Fruit fly (Drosophila melanogaster) whole organism, embryonic: Measurements from ENCODE around the gene Paics.
A peak's percentile ranks its signal among the peaks of the same experiment; 100 is the strongest.

Experiments
- Antp ChIP-seq: fragments of 200-800 bp; sonication (Bioruptor generic); optimal IDR thresholded peaks from 3 replicates; lab custom pipeline; 2016; ENCODE audit warnings: missing biosample characterization, missing genetic modification characterization
- Blimp-1 ChIP-seq: fragments of 200-800 bp; sonication (Bioruptor generic); optimal IDR thresholded peaks from 3 replicates; lab custom pipeline; 2018; ENCODE audit warnings: missing biosample characterization, missing genetic modification characterization, mild to moderate bottlenecking, moderate library complexity, missing genetic modification reagents
- CG11456 ChIP-seq: fragments of 200-800 bp; sonication (Bioruptor generic); IDR thresholded peaks from 3 replicates; pipeline ENCODE4 v1.3.6; 2022; ENCODE audit warnings: missing biosample characterization, missing genetic modification characterization
- CG11560 ChIP-seq: fragments of 200-800 bp; sonication (Bioruptor generic); IDR thresholded peaks from 3 replicates; pipeline ENCODE4 v1.3.6; 2022; ENCODE audit warnings: missing biosample characterization, missing genetic modification characterization
- CG12744 ChIP-seq: fragments of 200-800 bp; sonication (Bioruptor generic); optimal IDR thresholded peaks from 2 replicates; lab custom pipeline; 2016; ENCODE audit warnings: missing biosample characterization, missing genetic modification characterization
- CG13123 ChIP-seq: fragments of 200-800 bp; sonication (Bioruptor generic); optimal IDR thresholded peaks from 2 replicates; lab custom pipeline; 2016; ENCODE audit warnings: missing biosample characterization, missing genetic modification characterization
- CG13424 ChIP-seq: fragments of 200-800 bp; sonication (Bioruptor generic); optimal IDR thresholded peaks from 2 replicates; lab custom pipeline; 2019; ENCODE audit warnings: missing biosample characterization, mild to moderate bottlenecking, missing genetic modification characterization, moderate library complexity
- CG14050 ChIP-seq: fragments of 200-800 bp; sonication (Bioruptor generic); IDR thresholded peaks from 3 replicates; pipeline ENCODE4 v1.3.6; 2022; ENCODE audit warnings: missing biosample characterization, missing genetic modification characterization
- CG17385 ChIP-seq: fragments of 200-800 bp; sonication (Bioruptor generic); optimal IDR thresholded peaks from 3 replicates; lab custom pipeline; 2018; ENCODE audit warnings: missing biosample characterization, mild to moderate bottlenecking, missing genetic modification characterization
- CG18476 ChIP-seq: fragments of 200-800 bp; sonication (Bioruptor generic); optimal IDR thresholded peaks from 2 replicates; lab custom pipeline; 2016; ENCODE audit warnings: missing biosample characterization, mild to moderate bottlenecking, missing genetic modification characterization
- CG2129 ChIP-seq: fragments of 200-800 bp; sonication (Bioruptor generic); IDR thresholded peaks from 2 replicates; pipeline ENCODE4 v1.3.6; 2022; ENCODE audit warnings: missing biosample characterization, missing genetic modification characterization; ENCODE audit not compliant: partially characterized antibody
- CG31224 ChIP-seq: fragments of 200-800 bp; sonication (Bioruptor generic); IDR thresholded peaks from 2 replicates; pipeline ENCODE4 v1.3.6; 2022; ENCODE audit warnings: missing biosample characterization, missing genetic modification characterization
- CG3407 ChIP-seq: fragments of 200-800 bp; sonication (Bioruptor generic); optimal IDR thresholded peaks from 2 replicates; lab custom pipeline; 2018; ENCODE audit warnings: missing biosample characterization, mild to moderate bottlenecking, missing genetic modification characterization
- CG3726 ChIP-seq: fragments of 200-800 bp; sonication (Bioruptor generic); IDR thresholded peaks from 3 replicates; pipeline ENCODE4, ENCODE4 v1.3.6; 2022; ENCODE audit warnings: missing biosample characterization, missing genetic modification characterization
- CG4282 ChIP-seq: fragments of 200-800 bp; sonication (Bioruptor generic); optimal IDR thresholded peaks from 2 replicates; lab custom pipeline; 2016; ENCODE audit warnings: missing biosample characterization, missing genetic modification characterization
- CG7372 ChIP-seq: fragments of 200-800 bp; sonication (Bioruptor generic); IDR thresholded peaks from 2 replicates; pipeline ENCODE4 v1.3.6; 2022; ENCODE audit warnings: missing biosample characterization, missing genetic modification characterization
- CG7745 ChIP-seq: fragments of 200-800 bp; sonication (Bioruptor generic); optimal IDR thresholded peaks from 2 replicates; lab custom pipeline; 2018; ENCODE audit warnings: missing biosample characterization, mild to moderate bottlenecking, missing genetic modification characterization, moderate library complexity
- CG8359 ChIP-seq: fragments of 200-800 bp; sonication (Bioruptor generic); optimal IDR thresholded peaks from 2 replicates; lab custom pipeline; 2017; ENCODE audit warnings: missing biosample characterization, mild to moderate bottlenecking, missing genetic modification characterization, borderline replicate concordance
- CG9727 ChIP-seq: fragments of 200-800 bp; sonication (Bioruptor generic); optimal IDR thresholded peaks from 3 replicates; lab custom pipeline; 2017; ENCODE audit warnings: missing biosample characterization, mild to moderate bottlenecking, missing genetic modification characterization
- Gug ChIP-seq: fragments of 200-800 bp; sonication (Bioruptor generic); IDR thresholded peaks from 4 replicates; pipeline ENCODE4 v1.3.6; 2022; ENCODE audit warnings: missing biosample characterization, missing genetic modification characterization
- H15 ChIP-seq: fragments of 200-800 bp; sonication (Bioruptor generic); IDR thresholded peaks from 3 replicates; pipeline ENCODE4 v1.3.6; 2022; ENCODE audit warnings: missing biosample characterization, missing genetic modification characterization
- HLH4C ChIP-seq: fragments of 200-800 bp; sonication (Bioruptor generic); IDR thresholded peaks from 3 replicates; pipeline ENCODE4 v1.3.6; 2022; ENCODE audit warnings: missing biosample characterization, missing genetic modification characterization; ENCODE audit not compliant: partially characterized antibody
- Hmr ChIP-seq: fragments of 200-800 bp; sonication (Bioruptor generic); optimal IDR thresholded peaks from 3 replicates; lab custom pipeline; 2017; ENCODE audit warnings: mild to moderate bottlenecking, missing biosample characterization, missing genetic modification reagents, missing genetic modification characterization
- Hr3 ChIP-seq: fragments of 200-800 bp; sonication (Bioruptor generic); optimal IDR thresholded peaks from 3 replicates; lab custom pipeline; 2016; ENCODE audit warnings: missing biosample characterization, missing genetic modification characterization
- MTF-1 ChIP-seq: fragments of 200-800 bp; sonication (Bioruptor generic); optimal IDR thresholded peaks from 2 replicates; lab custom pipeline; 2018; ENCODE audit warnings: missing biosample characterization, mild to moderate bottlenecking, missing genetic modification characterization, borderline replicate concordance
- Max ChIP-seq: fragments of 200-800 bp; sonication (Bioruptor generic); optimal IDR thresholded peaks from 2 replicates; lab custom pipeline; 2016; ENCODE audit warnings: missing biosample characterization, mild to moderate bottlenecking, missing genetic modification characterization
- Nf-YC ChIP-seq: fragments of 200-800 bp; optimal IDR thresholded peaks from 3 replicates; lab custom pipeline; 2019; ENCODE audit warnings: missing biosample characterization, mild to moderate bottlenecking, missing genetic modification characterization, moderate library complexity
- PHDP ChIP-seq: fragments of 200-800 bp; sonication (Bioruptor generic); optimal IDR thresholded peaks from 3 replicates; lab custom pipeline; 2018; ENCODE audit warnings: missing biosample characterization, mild to moderate bottlenecking, missing genetic modification characterization, moderate library complexity
- Side ChIP-seq: fragments of 200-800 bp; sonication (Bioruptor generic); optimal IDR thresholded peaks from 2 replicates; lab custom pipeline; 2016; ENCODE audit warnings: missing biosample characterization, missing genetic modification characterization
- Ssrp ChIP-seq: fragments of 200-800 bp; sonication (Bioruptor generic); optimal IDR thresholded peaks from 2 replicates; lab custom pipeline; 2018; ENCODE audit warnings: missing biosample characterization, mild to moderate bottlenecking, missing genetic modification characterization, moderate library complexity
- bbx ChIP-seq: fragments of 200-800 bp; sonication (Bioruptor generic); IDR thresholded peaks from 2 replicates; pipeline ENCODE4 v1.3.6; 2022; ENCODE audit warnings: missing biosample characterization, missing genetic modification characterization; ENCODE audit not compliant: partially characterized antibody
- caup ChIP-seq: fragments of 200-800 bp; sonication (Bioruptor generic); optimal IDR thresholded peaks from 3 replicates; lab custom pipeline; 2017; ENCODE audit warnings: missing biosample characterization, mild to moderate bottlenecking, missing genetic modification characterization, moderate library complexity; ENCODE audit not compliant: severe bottlenecking
- dysf ChIP-seq: fragments of 200-800 bp; sonication (Bioruptor generic); IDR thresholded peaks from 3 replicates; pipeline ENCODE4 v1.3.6; 2022; ENCODE audit warnings: missing biosample characterization, missing genetic modification characterization
- gt ChIP-seq: fragments of 200-800 bp; sonication (Bioruptor generic); IDR thresholded peaks from 2 replicates; pipeline ENCODE4 v1.3.6; 2022; ENCODE audit warnings: missing biosample characterization, missing genetic modification characterization
- hbn ChIP-seq: fragments of 200-800 bp; sonication (Bioruptor generic); IDR thresholded peaks from 2 replicates; pipeline ENCODE4 v1.3.6; 2022; ENCODE audit warnings: missing biosample characterization, missing genetic modification characterization; ENCODE audit not compliant: partially characterized antibody
- hth ChIP-seq: fragments of >200 bp; optimal IDR thresholded peaks from 2 replicates; lab custom pipeline; 2017; ENCODE audit warnings: inconsistent platforms
- kay ChIP-seq: fragments of 200-800 bp; sonication (Bioruptor generic); optimal IDR thresholded peaks from 2 replicates; lab custom pipeline; 2016; ENCODE audit warnings: missing biosample characterization, missing genetic modification characterization
- kni ChIP-seq: fragments of 200-800 bp; sonication (Bioruptor generic); optimal IDR thresholded peaks from 3 replicates; lab custom pipeline; 2017; ENCODE audit warnings: mild to moderate bottlenecking, missing biosample characterization, missing genetic modification reagents, missing genetic modification characterization
- nau ChIP-seq: fragments of 200-800 bp; sonication (Bioruptor generic); optimal IDR thresholded peaks from 3 replicates; lab custom pipeline; 2017; ENCODE audit warnings: missing biosample characterization, mild to moderate bottlenecking, missing genetic modification characterization, missing genetic modification reagents
- pb ChIP-seq: fragments of 200-800 bp; sonication (Bioruptor generic); optimal IDR thresholded peaks from 3 replicates; lab custom pipeline; 2016; ENCODE audit warnings: missing biosample characterization, missing genetic modification characterization
- pita ChIP-seq: fragments of 200-800 bp; sonication (Bioruptor generic); optimal IDR thresholded peaks from 2 replicates; lab custom pipeline; 2017; ENCODE audit warnings: missing biosample characterization, mild to moderate bottlenecking, missing genetic modification characterization
- salm ChIP-seq: fragments of 200-800 bp; sonication (Bioruptor generic); optimal IDR thresholded peaks from 2 replicates; lab custom pipeline; 2018; ENCODE audit warnings: missing biosample characterization, mild to moderate bottlenecking, missing genetic modification characterization
- schlank ChIP-seq: fragments of 200-800 bp; sonication (Bioruptor generic); optimal IDR thresholded peaks from 2 replicates; lab custom pipeline; 2018; ENCODE audit warnings: missing biosample characterization, mild to moderate bottlenecking, missing genetic modification characterization
- sob ChIP-seq: fragments of 200-800 bp; sonication (Bioruptor generic); IDR thresholded peaks from 2 replicates; pipeline ENCODE4 v1.3.6; 2022; ENCODE audit warnings: missing biosample characterization, missing genetic modification characterization
- sr ChIP-seq: fragments of 200-800 bp; sonication (Bioruptor generic); IDR thresholded peaks from 3 replicates; pipeline ENCODE4 v1.3.6; 2022; ENCODE audit warnings: missing biosample characterization, missing genetic modification characterization
- tio ChIP-seq: fragments of 200-800 bp; sonication (Bioruptor generic); optimal IDR thresholded peaks from 2 replicates; lab custom pipeline; 2017; ENCODE audit warnings: missing biosample characterization, missing genetic modification characterization, inconsistent platforms
- trem ChIP-seq: fragments of 200-800 bp; optimal IDR thresholded peaks from 3 replicates; lab custom pipeline; 2019; ENCODE audit warnings: missing biosample characterization, mild to moderate bottlenecking, missing genetic modification characterization, moderate library complexity
- twi ChIP-seq: fragments of 200-800 bp; optimal IDR thresholded peaks from 2 replicates; lab custom pipeline; 2019; ENCODE audit warnings: missing biosample characterization, mild to moderate bottlenecking, missing genetic modification characterization, moderate library complexity
- tx ChIP-seq: fragments of 200-800 bp; sonication (Bioruptor generic); optimal IDR thresholded peaks from 2 replicates; lab custom pipeline; 2016; ENCODE audit warnings: missing biosample characterization, missing genetic modification characterization
- wor ChIP-seq: fragments of 200-800 bp; sonication (Bioruptor generic); IDR thresholded peaks from 2 replicates; pipeline ENCODE4 v1.3.6; 2022; ENCODE audit warnings: missing biosample characterization, missing genetic modification characterization

The Paics gene

DNA sequence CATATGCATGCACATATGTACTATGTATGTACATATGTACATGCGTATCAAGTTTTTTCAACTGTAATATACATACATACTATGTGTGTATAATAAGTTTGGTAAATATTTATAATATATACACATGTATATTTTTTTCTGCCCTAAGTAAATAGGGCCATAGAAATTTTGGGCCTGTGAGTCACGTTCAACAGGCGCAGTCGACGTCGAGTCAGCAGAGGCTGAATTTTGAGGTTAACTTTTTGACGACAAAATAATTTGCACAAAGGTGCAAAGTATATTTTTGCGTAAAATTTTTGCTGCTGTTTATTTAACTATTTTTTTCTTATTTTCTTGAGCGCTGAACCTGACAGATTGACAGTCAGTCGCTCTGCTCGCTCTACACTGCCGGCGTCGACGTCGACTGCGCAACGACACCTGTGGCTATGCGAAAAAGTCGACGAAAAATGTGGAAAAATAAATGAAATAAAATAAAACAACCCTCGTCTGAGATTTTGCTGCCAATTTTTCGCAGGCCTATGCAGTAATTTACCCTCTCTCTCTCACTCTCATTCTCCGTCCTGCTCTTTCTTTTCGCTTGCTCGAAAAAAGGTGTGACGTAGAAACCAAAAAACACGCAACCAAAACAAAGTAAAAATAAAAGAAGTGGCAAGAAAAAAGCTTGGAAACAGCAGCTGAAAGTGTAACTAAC is 10.4 kb downstream of the Paics start (continued):
- no peak for TF ChIP-seq CG2129
- no peak for TF ChIP-seq CG13424
- no peak for TF ChIP-seq CG11456
- TF ChIP-seq twi (tag; lab: Kevin White, UChicago): no peak
- no peak for TF ChIP-seq hbn
- TF ChIP-seq CG13123 (GFP tag; lab: Kevin White, UChicago): no peak
- peak; percentile 0 for TF ChIP-seq kay (GFP tag; lab: Kevin White, UChicago)
- no peak for TF ChIP-seq Antp (GFP tag; lab: Kevin White, UChicago)
- no peak for TF ChIP-seq CG14050 (GFP tag; lab: Robert Waterston, UW)
- no peak for TF ChIP-seq CG4282 (GFP tag; lab: Kevin White, UChicago)
- no peak for TF ChIP-seq tx (GFP tag; lab: Kevin White, UChicago)
- TF ChIP-seq tio: no peak
- no peak for TF ChIP-seq H15
- no peak for TF ChIP-seq pita
- no peak for TF ChIP-seq kni
- no peak for TF ChIP-seq sr (GFP tag; lab: Robert Waterston, UW)
- no peak for TF ChIP-seq nau (GFP tag; lab: Kevin White, UChicago)
- no peak for TF ChIP-seq Side (GFP tag; lab: Kevin White, UChicago)
- no peak for TF ChIP-seq CG17385 (GFP tag; lab: Kevin White, UChicago)
- TF ChIP-seq Hr3 (GFP tag; lab: Kevin White, UChicago): no peak
- TF ChIP-seq salm (tag; lab: Kevin White, UChicago): no peak
- no peak for TF ChIP-seq CG8359
- no peak for TF ChIP-seq CG7372
- no peak for TF ChIP-seq Hmr
- no peak for TF ChIP-seq CG3726
- peak; percentile 6 for TF ChIP-seq Max (GFP tag; lab: Kevin White, UChicago)
- TF ChIP-seq Nf-YC (tag; lab: Kevin White, UChicago): no peak
- TF ChIP-seq HLH4C (GFP tag; lab: Robert Waterston, UW): no peak
- TF ChIP-seq Blimp-1 (GFP tag; lab: Kevin White, UChicago): no peak
- TF ChIP-seq dysf: no peak
- TF ChIP-seq MTF-1 (GFP tag; lab: Kevin White, UChicago): peak; percentile 4
- TF ChIP-seq Ssrp: no peak
- peak; percentile 6 for TF ChIP-seq schlank (tag; lab: Kevin White, UChicago)
- no peak for TF ChIP-seq CG12744 (GFP tag; lab: Kevin White, UChicago)
- no peak for TF ChIP-seq CG18476
- no peak for TF ChIP-seq Gug (GFP tag; lab: Robert Waterston, UW)
- no peak for TF ChIP-seq trem (tag; lab: Kevin White, UChicago)
- no peak for TF ChIP-seq CG3407 (GFP tag; lab: Kevin White, UChicago)
- no peak for TF ChIP-seq hth
- TF ChIP-seq pb (GFP tag; lab: Kevin White, UChicago): no peak
- TF ChIP-seq CG31224 (GFP tag; lab: Robert Waterston, UW): no peak
- 0 out of 2 replicates have a peak, but pooled peaks have one; percentile 10 for TF ChIP-seq sob
- TF ChIP-seq CG11560: no peak
- no peak for TF ChIP-seq bbx (GFP tag; lab: Robert Waterston, UW)
- TF ChIP-seq wor: no peak
- no peak for TF ChIP-seq PHDP
- TF ChIP-seq caup (GFP tag; lab: Kevin White, UChicago): no peak
- no peak for TF ChIP-seq gt
- no peak for TF ChIP-seq CG7745 (tag; lab: Kevin White, UChicago)
- peak; percentile 9 for TF ChIP-seq CG9727 (GFP tag; lab: Kevin White, UChicago)
